Worm (Caenorhabditis elegans) whole organism, L2 larva: ENCODE data around the gene F38A5.2.

Experiments used
- C34F6.9 ChIP-seq: fragments of 150-350 bp; optimal IDR thresholded peaks from 2 replicates; lab custom pipeline; 2014; ENCODE audit warnings: missing biosample characterization, missing genetic modification characterization
- alr-1 ChIP-seq: fragments of 150-350 bp; optimal IDR thresholded peaks from 2 replicates; lab custom pipeline; 2014; ENCODE audit warnings: missing biosample characterization, missing genetic modification characterization
- aly-2 ChIP-seq: fragments of 150-350 bp; optimal IDR thresholded peaks from 2 replicates; lab custom pipeline; 2014; ENCODE audit warnings: missing biosample characterization, missing genetic modification characterization
- ama-1 ChIP-seq: fragments of 150-350 bp; optimal IDR thresholded peaks from 2 replicates; lab custom pipeline; 2018; ENCODE audit warnings: inconsistent platforms
- blmp-1 ChIP-seq: sonication (generic microtip); optimal IDR thresholded peaks from 2 replicates; lab custom pipeline; 2017; ENCODE audit warnings: missing genetic modification characterization, mild to moderate bottlenecking, missing compliant biosample characterization, antibody characterized with exemption, moderate library complexity; ENCODE audit not compliant: insufficient read depth
- ceh-16 ChIP-seq: fragments of 150-350 bp; optimal IDR thresholded peaks from 2 replicates; lab custom pipeline; 2014; ENCODE audit warnings: missing biosample characterization, missing genetic modification characterization
- ceh-82 ChIP-seq: fragments of 150-350 bp; optimal IDR thresholded peaks from 2 replicates; lab custom pipeline; 2014; ENCODE audit warnings: missing biosample characterization, missing genetic modification characterization
- crh-2 ChIP-seq: sonication (generic microtip); optimal IDR thresholded peaks from 2 replicates; lab custom pipeline; 2017; ENCODE audit warnings: missing biosample characterization, missing genetic modification characterization
- dmd-4 ChIP-seq: sonication (generic microtip); optimal IDR thresholded peaks from 2 replicates; lab custom pipeline; 2017; ENCODE audit warnings: missing biosample characterization, missing genetic modification characterization
- egl-27 ChIP-seq: sonication (generic microtip); optimal IDR thresholded peaks from 3 replicates; lab custom pipeline; 2017; ENCODE audit warnings: missing biosample characterization, missing genetic modification reagents, missing genetic modification characterization
- elt-1 ChIP-seq: fragments of 150-350 bp; optimal IDR thresholded peaks from 2 replicates; lab custom pipeline; 2014; ENCODE audit warnings: missing biosample characterization, missing genetic modification characterization
- elt-3 ChIP-seq: sonication (generic microtip); optimal IDR thresholded peaks from 2 replicates; lab custom pipeline; 2017; ENCODE audit warnings: missing biosample characterization, missing genetic modification characterization
- fos-1 ChIP-seq: fragments of 150-350 bp; optimal IDR thresholded peaks from 2 replicates; lab custom pipeline; 2014; ENCODE audit warnings: missing biosample characterization, missing genetic modification characterization
- gmeb-1 ChIP-seq: fragments of 150-350 bp; optimal IDR thresholded peaks from 2 replicates; lab custom pipeline; 2014; ENCODE audit warnings: missing biosample characterization, missing genetic modification characterization
- lin-11 ChIP-seq: fragments of 150-350 bp; sonication (generic microtip); optimal IDR thresholded peaks from 2 replicates; lab custom pipeline; 2014; ENCODE audit warnings: missing biosample characterization, missing genetic modification characterization, inconsistent platforms, mixed read lengths
- lin-13 ChIP-seq: fragments of 150-350 bp; optimal IDR thresholded peaks from 2 replicates; lab custom pipeline; 2014; ENCODE audit warnings: missing biosample characterization, missing genetic modification reagents, missing genetic modification characterization
- lin-39 ChIP-seq: fragments of 150-350 bp; optimal IDR thresholded peaks from 2 replicates; lab custom pipeline; 2014; ENCODE audit warnings: missing biosample characterization, missing genetic modification reagents, missing genetic modification characterization
- lsy-2 ChIP-seq, 2 experiments: fragments of 150-350 bp in 1 of 2; sonication (generic microtip) in 1 of 2; optimal IDR thresholded peaks; 2 replicates each; lab custom pipeline; 2014 to 2017; ENCODE audit warnings: missing biosample characterization in 2 of 2, missing genetic modification characterization in 2 of 2
- mab-5 ChIP-seq: fragments of 150-350 bp; optimal IDR thresholded peaks from 2 replicates; lab custom pipeline; 2014; ENCODE audit warnings: missing biosample characterization, missing genetic modification characterization
- mbf-1 ChIP-seq: sonication (generic microtip); optimal IDR thresholded peaks from 2 replicates; lab custom pipeline; 2017; ENCODE audit warnings: missing biosample characterization, missing genetic modification characterization
- mdl-1 ChIP-seq, 2 experiments: fragments of 150-350 bp in 1 of 2; sonication (generic microtip) in 1 of 2; optimal IDR thresholded peaks; 2 replicates each; lab custom pipeline; 2017; ENCODE audit warnings: missing biosample characterization in 2 of 2, missing genetic modification characterization in 2 of 2
- nhr-10 ChIP-seq: sonication (generic microtip); optimal IDR thresholded peaks from 2 replicates; lab custom pipeline; 2017; ENCODE audit warnings: missing biosample characterization, missing genetic modification characterization
- nhr-11 ChIP-seq: fragments of 150-350 bp; optimal IDR thresholded peaks from 2 replicates; lab custom pipeline; 2014; ENCODE audit warnings: missing biosample characterization, missing genetic modification characterization
- nhr-12 ChIP-seq: fragments of 150-350 bp; optimal IDR thresholded peaks from 2 replicates; lab custom pipeline; 2014; ENCODE audit warnings: missing biosample characterization, missing genetic modification characterization
- nhr-129 ChIP-seq: fragments of 150-350 bp; optimal IDR thresholded peaks from 2 replicates; lab custom pipeline; 2014; ENCODE audit warnings: missing biosample characterization, missing genetic modification characterization
- nhr-21 ChIP-seq: fragments of 150-350 bp; optimal IDR thresholded peaks from 2 replicates; lab custom pipeline; 2014; ENCODE audit warnings: missing biosample characterization, missing genetic modification characterization
- nhr-23 ChIP-seq: fragments of 150-350 bp; optimal IDR thresholded peaks from 2 replicates; lab custom pipeline; 2014; ENCODE audit warnings: missing biosample characterization, missing genetic modification reagents, missing genetic modification characterization
- nhr-237 ChIP-seq: fragments of 150-350 bp; optimal IDR thresholded peaks from 2 replicates; lab custom pipeline; 2014; ENCODE audit warnings: missing biosample characterization, missing genetic modification characterization
- nhr-25 ChIP-seq: fragments of 150-350 bp; sonication (generic microtip); optimal IDR thresholded peaks from 3 replicates; lab custom pipeline; 2014; ENCODE audit warnings: missing biosample characterization, missing genetic modification characterization
- nhr-6 ChIP-seq: fragments of 150-350 bp; optimal IDR thresholded peaks from 2 replicates; lab custom pipeline; 2014; ENCODE audit warnings: missing biosample characterization, missing genetic modification characterization
- nhr-77 ChIP-seq: fragments of 150-350 bp; optimal IDR thresholded peaks from 2 replicates; lab custom pipeline; 2014; ENCODE audit warnings: missing biosample characterization, missing genetic modification characterization
- peb-1 ChIP-seq: fragments of 150-350 bp; optimal IDR thresholded peaks from 2 replicates; lab custom pipeline; 2014; ENCODE audit warnings: missing biosample characterization, missing genetic modification characterization
- sem-4 ChIP-seq: fragments of 150-350 bp; optimal IDR thresholded peaks from 2 replicates; lab custom pipeline; 2014; ENCODE audit warnings: missing biosample characterization, missing genetic modification reagents, missing genetic modification characterization
- skn-1 ChIP-seq: sonication (generic microtip); optimal IDR thresholded peaks from 2 replicates; lab custom pipeline; 2017; ENCODE audit warnings: missing biosample characterization, missing genetic modification characterization
- sma-3 ChIP-seq: sonication (generic microtip); optimal IDR thresholded peaks from 2 replicates; lab custom pipeline; 2016; ENCODE audit warnings: missing genetic modification reagents, missing genetic modification characterization, missing compliant biosample characterization
- sma-9 ChIP-seq, 2 experiments: fragments of 150-350 bp in 1 of 2; sonication (generic microtip) in 1 of 2; optimal IDR thresholded peaks; 2 replicates each; lab custom pipeline; 2014 to 2016; ENCODE audit warnings: missing genetic modification characterization in 2 of 2, mild to moderate bottlenecking in 1 of 2, missing biosample characterization in 1 of 2, missing compliant biosample characterization in 1 of 2, missing genetic modification reagents in 1 of 2, moderate library complexity in 1 of 2
- snpc-4 ChIP-seq: fragments of 150-350 bp; optimal IDR thresholded peaks from 2 replicates; lab custom pipeline; 2014; ENCODE audit warnings: missing biosample characterization, missing genetic modification characterization
- unc-39 ChIP-seq: fragments of 150-350 bp; optimal IDR thresholded peaks from 2 replicates; lab custom pipeline; 2014; ENCODE audit warnings: missing biosample characterization, missing genetic modification characterization
- unc-55 ChIP-seq: fragments of 150-350 bp; sonication (generic microtip); optimal IDR thresholded peaks from 3 replicates; lab custom pipeline; 2014; ENCODE audit warnings: missing biosample characterization, missing genetic modification reagents, missing genetic modification characterization
- unc-62 ChIP-seq: fragments of 150-350 bp; optimal IDR thresholded peaks from 2 replicates; lab custom pipeline; 2014; ENCODE audit warnings: missing biosample characterization, missing genetic modification reagents, missing genetic modification characterization
- zag-1 ChIP-seq: fragments of 150-350 bp; optimal IDR thresholded peaks from 2 replicates; lab custom pipeline; 2014; ENCODE audit warnings: missing biosample characterization, missing genetic modification characterization
- ztf-1 ChIP-seq: fragments of 200-800 bp; sonication (Bioruptor generic); conservative IDR thresholded peaks from 2 replicates; pipeline ENCODE4 v1.3.6; 2022; ENCODE audit warnings: missing genetic modification characterization, missing compliant biosample characterization

F38A5.2 gene

DNA sequence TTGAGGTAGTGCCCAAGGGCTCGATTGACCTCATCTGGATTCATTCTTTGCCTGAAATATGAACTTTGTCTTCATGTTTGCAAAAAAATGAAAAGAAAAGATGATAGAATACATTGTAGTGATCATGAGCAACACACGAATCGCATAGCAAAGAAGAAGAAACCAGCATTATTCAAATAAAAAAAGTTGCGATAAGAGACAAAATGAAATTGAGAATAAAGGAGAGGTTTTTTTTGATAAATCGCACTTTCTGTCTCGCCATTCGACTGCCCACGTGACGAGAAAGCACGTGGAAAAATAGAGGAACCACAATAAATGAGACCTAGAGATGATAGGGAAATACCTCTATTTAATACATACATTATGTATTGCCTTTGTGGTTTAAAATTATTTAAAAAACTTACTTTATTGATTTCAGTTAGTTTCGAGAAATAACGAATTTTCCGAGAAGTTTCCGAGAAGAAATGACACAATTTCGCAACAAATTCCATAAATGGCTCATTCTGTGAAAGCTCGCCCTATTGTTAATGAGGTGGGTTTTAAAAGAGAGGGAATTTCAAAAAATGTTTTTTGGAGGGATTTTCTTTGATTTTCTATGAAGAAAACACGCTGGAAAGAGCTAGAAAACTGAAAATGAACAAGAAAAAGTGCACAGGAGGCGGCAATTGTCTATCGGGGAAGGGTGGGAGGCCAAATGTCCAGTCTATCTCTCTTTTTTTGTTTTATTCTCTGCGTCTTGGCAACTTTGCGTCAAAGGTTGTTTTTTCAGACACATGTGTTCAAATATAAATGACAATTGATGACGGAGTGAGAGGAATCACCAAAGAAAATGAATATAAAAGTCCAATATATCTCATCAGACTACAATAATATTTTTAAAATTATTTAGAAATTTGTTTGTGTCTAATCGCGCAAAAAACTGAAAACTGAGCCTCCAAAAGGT, 29.5 kb downstream of the F38A5.2 start, which contains the start of gene paqr-1 (continued):
- TF ChIP-seq nhr-12 (tag; lab: Kevin White, UChicago) = no peak
- TF ChIP-seq C34F6.9 (tag; lab: Kevin White, UChicago) = peak; percentile 53

DNA sequence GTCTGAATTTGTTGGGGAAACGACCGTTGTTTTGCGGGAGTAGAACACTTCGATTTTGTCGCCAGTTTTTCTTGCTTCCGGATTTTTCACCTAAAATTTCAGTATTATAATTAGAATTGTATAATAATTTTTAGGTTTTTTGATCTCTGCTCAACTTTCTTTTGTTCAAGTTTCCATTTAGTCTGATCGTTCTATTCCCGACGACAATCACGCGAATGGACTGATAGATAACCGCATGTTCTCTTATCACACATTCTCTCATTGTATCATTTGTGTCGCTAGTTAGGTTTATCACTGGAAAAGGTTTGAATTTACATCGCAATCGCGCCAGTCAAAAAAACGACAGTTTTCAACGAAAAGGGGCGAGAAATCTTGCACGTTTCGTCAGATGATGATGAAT, 30.3 kb downstream of the F38A5.2 start:
- TF ChIP-seq gmeb-1 (tag; lab: Kevin White, UChicago) (peak; percentile 23), unc-62 (GFP tag; lab: Kevin White, UChicago) (no peak), sma-9 (GFP tag; optimal IDR thresholded peaks at IDR 0.05; lab: Kevin White, UChicago) (peak; percentile 83), sma-9 (tag; optimal IDR thresholded peaks at IDR 0.05; lab: Kevin White, UChicago) (no peak), elt-3 (no peak), aly-2 (no peak), nhr-129 (tag; lab: Kevin White, UChicago) (peak; percentile 7), lsy-2 (tag; optimal IDR thresholded peaks at IDR 0.05; lab: Kevin White, UChicago) (peak in 1 of 2 experiments; percentile 17), ceh-82 (tag; lab: Kevin White, UChicago) (no peak), nhr-11 (tag; lab: Kevin White, UChicago) (no peak), nhr-21 (tag; lab: Kevin White, UChicago) (peak; percentile 15), nhr-77 (tag; lab: Kevin White, UChicago) (no peak), mbf-1 (tag; lab: Kevin White, UChicago) (no peak), snpc-4 (tag; lab: Kevin White, UChicago) (no peak), ama-1 (lab: Kevin White, UChicago) (no peak), sma-3 (GFP tag; lab: Kevin White, UChicago) (peak; percentile 26), nhr-25 (no peak), blmp-1 (tag; lab: Kevin White, UChicago) (no peak), crh-2 (peak; percentile 47), mdl-1 (tag; optimal IDR thresholded peaks at IDR 0.05; lab: Kevin White, UChicago) (no peak), skn-1 (tag; lab: Kevin White, UChicago) (no peak), nhr-6 (tag; lab: Kevin White, UChicago) (no peak), lin-13 (GFP tag; lab: Kevin White, UChicago) (no peak), egl-27 (tag; lab: Kevin White, UChicago) (no peak), nhr-237 (tag; lab: Kevin White, UChicago) (no peak), fos-1 (tag; lab: Kevin White, UChicago) (peak; percentile 97), mab-5 (tag; lab: Kevin White, UChicago) (no peak)

DNA sequence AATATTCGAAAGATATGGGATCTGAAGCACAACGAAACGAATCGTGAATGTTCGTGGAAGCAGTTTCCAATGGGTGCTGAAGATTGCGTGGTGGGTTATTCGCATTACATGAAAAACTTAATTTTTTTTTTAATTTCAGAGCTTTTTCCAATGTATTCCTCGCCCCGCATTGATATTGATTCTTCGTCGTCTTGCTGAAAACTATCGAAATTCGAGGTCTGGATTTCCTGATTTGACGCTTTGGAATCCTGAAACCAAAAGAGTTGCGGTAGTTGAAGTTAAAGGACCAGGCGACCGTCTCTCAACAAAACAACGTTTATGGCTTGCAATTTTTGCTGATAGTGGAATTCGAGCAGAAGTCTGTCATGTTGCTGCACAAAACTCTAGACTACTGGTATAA, 33.2 kb downstream of the F38A5.2 start:
- TF ChIP-seq snpc-4 (tag; lab: Kevin White, UChicago) (no peak), nhr-25 (no peak), nhr-129 (tag; lab: Kevin White, UChicago) (no peak), peb-1 (no peak), gmeb-1 (tag; lab: Kevin White, UChicago) (no peak), fos-1 (tag; lab: Kevin White, UChicago) (no peak), aly-2 (no peak), mdl-1 (tag; optimal IDR thresholded peaks at IDR 0.05; lab: Kevin White, UChicago) (no peak), unc-55 (no peak), ama-1 (lab: Kevin White, UChicago) (no peak), lsy-2 (tag; optimal IDR thresholded peaks at IDR 0.05; lab: Kevin White, UChicago) (no peak), nhr-11 (tag; lab: Kevin White, UChicago) (no peak), lin-11 (tag; lab: Kevin White, UChicago) (no peak), lin-39 (tag; lab: Kevin White, UChicago) (no peak), nhr-23 (no peak), nhr-237 (tag; lab: Kevin White, UChicago) (no peak), sem-4 (tag; lab: Kevin White, UChicago) (no peak)

DNA sequence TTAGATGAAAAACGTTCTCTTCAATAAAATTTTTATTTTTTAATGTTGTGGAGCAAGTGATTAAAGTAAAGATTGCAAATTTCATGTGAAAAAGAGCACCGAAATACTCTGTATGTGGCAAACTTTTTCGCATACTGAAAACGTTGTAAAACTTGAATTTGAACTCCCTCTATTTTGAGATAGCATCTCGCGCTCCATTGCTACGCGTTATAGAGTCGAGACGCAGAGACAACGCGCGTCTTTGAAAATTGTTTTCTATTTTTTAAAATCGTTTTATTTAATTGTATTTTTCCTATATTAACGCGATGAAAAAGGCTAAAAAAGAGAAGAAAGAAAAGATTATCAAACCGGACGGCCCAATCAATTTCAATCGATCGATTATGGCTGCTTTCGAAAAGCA, 36.6 kb downstream of the F38A5.2 start, which contains the start of gene fan-1:
Gene fan-1, plus strand, starts transcription at position 78 of the 400 bp plus-strand sequence.
- TF ChIP-seq nhr-21 (tag; lab: Kevin White, UChicago) = peak; percentile 23
- no peak for TF ChIP-seq nhr-6 (tag; lab: Kevin White, UChicago)
- no peak for TF ChIP-seq elt-1 (tag; lab: Kevin White, UChicago)
- TF ChIP-seq nhr-12 (tag; lab: Kevin White, UChicago) = no peak
- TF ChIP-seq ztf-1 (GFP tag; lab: Robert Waterston, UW) = no peak
- peak; percentile 43 to 80 for TF ChIP-seq lsy-2 (tag; optimal IDR thresholded peaks at IDR 0.05; lab: Kevin White, UChicago)
- TF ChIP-seq snpc-4 (tag; lab: Kevin White, UChicago) = peak; percentile 5
- TF ChIP-seq egl-27 (tag; lab: Kevin White, UChicago) = no peak
- no peak for TF ChIP-seq mbf-1 (tag; lab: Kevin White, UChicago)
- TF ChIP-seq alr-1 (tag; lab: Kevin White, UChicago) = no peak
- TF ChIP-seq dmd-4 (tag; lab: Kevin White, UChicago) = no peak
- no peak for TF ChIP-seq unc-39
- no peak for TF ChIP-seq lin-11 (tag; lab: Kevin White, UChicago)
- TF ChIP-seq lin-13 (GFP tag; lab: Kevin White, UChicago) = peak; percentile 69
- peak; percentile 72 for TF ChIP-seq sma-9 (GFP tag; optimal IDR thresholded peaks at IDR 0.05; lab: Kevin White, UChicago)
- TF ChIP-seq sma-9 (tag; optimal IDR thresholded peaks at IDR 0.05; lab: Kevin White, UChicago) = no peak
- no peak for TF ChIP-seq nhr-10
- no peak for TF ChIP-seq ceh-16 (tag; lab: Kevin White, UChicago)
- TF ChIP-seq nhr-25 = peak; percentile 9
- TF ChIP-seq nhr-23 = no peak
- TF ChIP-seq sma-3 (GFP tag; lab: Kevin White, UChicago) = peak; percentile 39
- TF ChIP-seq C34F6.9 (tag; lab: Kevin White, UChicago) = peak; percentile 70
- no peak for TF ChIP-seq zag-1 (tag; lab: Kevin White, UChicago)
- peak; percentile 30 for TF ChIP-seq crh-2
- no peak for TF ChIP-seq elt-3
